Worm (Caenorhabditis elegans): ENCODE measurements around the gene rcq-5.

DNA sequence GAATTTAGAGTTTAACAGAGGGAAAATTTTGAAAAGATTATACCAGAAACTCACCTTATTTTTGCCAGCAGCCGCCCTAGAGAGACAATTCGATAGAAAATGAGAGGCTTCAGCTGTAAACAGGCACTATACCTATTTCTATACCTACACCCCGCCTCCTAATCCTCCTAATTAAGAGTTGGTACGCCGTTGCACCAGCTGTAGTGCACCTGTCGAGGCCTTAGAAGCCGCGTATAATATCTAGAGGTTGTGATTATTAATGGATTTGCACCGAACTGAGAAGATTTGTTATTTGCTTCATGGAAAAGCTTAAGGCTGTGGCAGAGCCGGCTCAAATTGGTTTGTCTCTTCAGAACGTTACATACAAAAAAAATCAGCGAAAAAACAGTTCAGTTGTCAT lies 34.2 kb upstream of the rcq-5 start, which contains the start of gene C03C10.5:
- TF ChIP-seq ztf-29 (GFP tag; IDR thresholded peaks at IDR 0.05), result no peak
- no peak for TF ChIP-seq ztf-23 (GFP tag; IDR thresholded peaks at IDR 0.05)
- no peak for TF ChIP-seq med-1 (GFP tag; optimal IDR thresholded peaks at IDR 0.05; ENCODE audit: insufficient read depth)
- TF ChIP-seq flt-1 (GFP tag; IDR thresholded peaks at IDR 0.05), result no peak
- TF ChIP-seq ref-1 (GFP tag; conservative IDR thresholded peaks at IDR 0.05), result no peak

Data from whole organism, midembryonic.